Worm (Caenorhabditis elegans) whole organism, L2 larva: ENCODE data around the gene K08H10.10.
A peak's percentile ranks its signal among the peaks of the same experiment; 100 is the strongest.

Experiments
- C34F6.9 ChIP-seq: fragments of 150-350 bp; optimal IDR thresholded peaks from 2 replicates; lab custom pipeline; 2014; ENCODE audit warnings: missing biosample characterization, missing genetic modification characterization
- F13H6.1 ChIP-seq: sonication (generic microtip); optimal IDR thresholded peaks from 2 replicates; lab custom pipeline; 2016; ENCODE audit warnings: missing genetic modification characterization, missing compliant biosample characterization
- Y55F3AM.14 ChIP-seq: fragments of 200-800 bp; sonication (Bioruptor generic); optimal IDR thresholded peaks from 2 replicates; lab custom pipeline; 2018; ENCODE audit warnings: mild to moderate bottlenecking, missing genetic modification characterization, missing compliant biosample characterization
- alr-1 ChIP-seq: fragments of 150-350 bp; optimal IDR thresholded peaks from 2 replicates; lab custom pipeline; 2014; ENCODE audit warnings: missing biosample characterization, missing genetic modification characterization
- aly-2 ChIP-seq: fragments of 150-350 bp; optimal IDR thresholded peaks from 2 replicates; lab custom pipeline; 2014; ENCODE audit warnings: missing biosample characterization, missing genetic modification characterization
- ama-1 ChIP-seq: fragments of 150-350 bp; optimal IDR thresholded peaks from 2 replicates; lab custom pipeline; 2018; ENCODE audit warnings: inconsistent platforms
- blmp-1 ChIP-seq: sonication (generic microtip); optimal IDR thresholded peaks from 2 replicates; lab custom pipeline; 2017; ENCODE audit warnings: missing genetic modification characterization, mild to moderate bottlenecking, missing compliant biosample characterization, antibody characterized with exemption, moderate library complexity; ENCODE audit not compliant: insufficient read depth
- ceh-82 ChIP-seq: fragments of 150-350 bp; optimal IDR thresholded peaks from 2 replicates; lab custom pipeline; 2014; ENCODE audit warnings: missing biosample characterization, missing genetic modification characterization
- crh-2 ChIP-seq: sonication (generic microtip); optimal IDR thresholded peaks from 2 replicates; lab custom pipeline; 2017; ENCODE audit warnings: missing biosample characterization, missing genetic modification characterization
- egl-27 ChIP-seq: sonication (generic microtip); optimal IDR thresholded peaks from 3 replicates; lab custom pipeline; 2017; ENCODE audit warnings: missing biosample characterization, missing genetic modification reagents, missing genetic modification characterization
- elt-3 ChIP-seq: sonication (generic microtip); optimal IDR thresholded peaks from 2 replicates; lab custom pipeline; 2017; ENCODE audit warnings: missing biosample characterization, missing genetic modification characterization
- fos-1 ChIP-seq: fragments of 150-350 bp; optimal IDR thresholded peaks from 2 replicates; lab custom pipeline; 2014; ENCODE audit warnings: missing biosample characterization, missing genetic modification characterization
- gmeb-1 ChIP-seq: fragments of 150-350 bp; optimal IDR thresholded peaks from 2 replicates; lab custom pipeline; 2014; ENCODE audit warnings: missing biosample characterization, missing genetic modification characterization
- lin-11 ChIP-seq: fragments of 150-350 bp; sonication (generic microtip); optimal IDR thresholded peaks from 2 replicates; lab custom pipeline; 2014; ENCODE audit warnings: missing biosample characterization, missing genetic modification characterization, inconsistent platforms, mixed read lengths
- lin-13 ChIP-seq: fragments of 150-350 bp; optimal IDR thresholded peaks from 2 replicates; lab custom pipeline; 2014; ENCODE audit warnings: missing biosample characterization, missing genetic modification reagents, missing genetic modification characterization
- lsy-2 ChIP-seq, 2 experiments: fragments of 150-350 bp in 1 of 2; sonication (generic microtip) in 1 of 2; optimal IDR thresholded peaks; 2 replicates each; lab custom pipeline; 2014 to 2017; ENCODE audit warnings: missing biosample characterization in 2 of 2, missing genetic modification characterization in 2 of 2
- mbf-1 ChIP-seq: sonication (generic microtip); optimal IDR thresholded peaks from 2 replicates; lab custom pipeline; 2017; ENCODE audit warnings: missing biosample characterization, missing genetic modification characterization
- nhr-11 ChIP-seq: fragments of 150-350 bp; optimal IDR thresholded peaks from 2 replicates; lab custom pipeline; 2014; ENCODE audit warnings: missing biosample characterization, missing genetic modification characterization
- nhr-129 ChIP-seq: fragments of 150-350 bp; optimal IDR thresholded peaks from 2 replicates; lab custom pipeline; 2014; ENCODE audit warnings: missing biosample characterization, missing genetic modification characterization
- nhr-25 ChIP-seq: fragments of 150-350 bp; sonication (generic microtip); optimal IDR thresholded peaks from 3 replicates; lab custom pipeline; 2014; ENCODE audit warnings: missing biosample characterization, missing genetic modification characterization
- nhr-6 ChIP-seq: fragments of 150-350 bp; optimal IDR thresholded peaks from 2 replicates; lab custom pipeline; 2014; ENCODE audit warnings: missing biosample characterization, missing genetic modification characterization
- skn-1 ChIP-seq: sonication (generic microtip); optimal IDR thresholded peaks from 2 replicates; lab custom pipeline; 2017; ENCODE audit warnings: missing biosample characterization, missing genetic modification characterization
- sma-3 ChIP-seq: sonication (generic microtip); optimal IDR thresholded peaks from 2 replicates; lab custom pipeline; 2016; ENCODE audit warnings: missing genetic modification reagents, missing genetic modification characterization, missing compliant biosample characterization
- sma-9 ChIP-seq, 2 experiments: fragments of 150-350 bp in 1 of 2; sonication (generic microtip) in 1 of 2; optimal IDR thresholded peaks; 2 replicates each; lab custom pipeline; 2014 to 2016; ENCODE audit warnings: missing genetic modification characterization in 2 of 2, mild to moderate bottlenecking in 1 of 2, missing biosample characterization in 1 of 2, missing compliant biosample characterization in 1 of 2, missing genetic modification reagents in 1 of 2, moderate library complexity in 1 of 2
- snpc-4 ChIP-seq: fragments of 150-350 bp; optimal IDR thresholded peaks from 2 replicates; lab custom pipeline; 2014; ENCODE audit warnings: missing biosample characterization, missing genetic modification characterization
- unc-55 ChIP-seq: fragments of 150-350 bp; sonication (generic microtip); optimal IDR thresholded peaks from 3 replicates; lab custom pipeline; 2014; ENCODE audit warnings: missing biosample characterization, missing genetic modification reagents, missing genetic modification characterization
- unc-62 ChIP-seq: fragments of 150-350 bp; optimal IDR thresholded peaks from 2 replicates; lab custom pipeline; 2014; ENCODE audit warnings: missing biosample characterization, missing genetic modification reagents, missing genetic modification characterization
- zag-1 ChIP-seq: fragments of 150-350 bp; optimal IDR thresholded peaks from 2 replicates; lab custom pipeline; 2014; ENCODE audit warnings: missing biosample characterization, missing genetic modification characterization
- ztf-1 ChIP-seq: fragments of 200-800 bp; sonication (Bioruptor generic); conservative IDR thresholded peaks from 2 replicates; pipeline ENCODE4 v1.3.6; 2022; ENCODE audit warnings: missing genetic modification characterization, missing compliant biosample characterization
- ztf-4 ChIP-seq: fragments of 150-350 bp; optimal IDR thresholded peaks from 2 replicates; lab custom pipeline; 2014; ENCODE audit warnings: missing biosample characterization, missing genetic modification characterization

The K08H10.10 gene

ce11 chrV:9982568-9982967 is 18.3 kb upstream of the K08H10.10 start, which contains the start of gene C27H6.9:
C27H6.9 (plus strand) TSS chrV:9982868.
- TF ChIP-seq zag-1 (tag; lab: Kevin White, UChicago) (no peak), gmeb-1 (tag; lab: Kevin White, UChicago) (no peak), ztf-4 (tag; lab: Kevin White, UChicago) (no peak), snpc-4 (tag; lab: Kevin White, UChicago) (no peak), skn-1 (tag; lab: Kevin White, UChicago) (no peak), egl-27 (no peak), lin-13 (GFP tag; lab: Kevin White, UChicago) (no peak), ztf-1 (GFP tag; lab: Robert Waterston, UW) (no peak), sma-9 (GFP tag; optimal IDR thresholded peaks at IDR 0.05; lab: Kevin White, UChicago) (no peak), sma-9 (tag; optimal IDR thresholded peaks at IDR 0.05; lab: Kevin White, UChicago) (no peak), crh-2 (tag; lab: Kevin White, UChicago) (no peak), elt-3 (tag; lab: Kevin White, UChicago) (no peak), unc-62 (GFP tag; lab: Kevin White, UChicago) (no peak), sma-3 (GFP tag; lab: Kevin White, UChicago) (no peak), ceh-82 (tag; lab: Kevin White, UChicago) (no peak), alr-1 (tag; lab: Kevin White, UChicago) (no peak), nhr-6 (no peak)

- TF ChIP-seq lsy-2 (tag; optimal IDR thresholded peaks at IDR 0.05; lab: Kevin White, UChicago), result peak in 1 of 2 experiments; percentile 25
- TF ChIP-seq Y55F3AM.14 (GFP tag; lab: Kevin White, UChicago), result no peak
- no peak for TF ChIP-seq gmeb-1 (tag; lab: Kevin White, UChicago)
- TF ChIP-seq aly-2 (tag; lab: Kevin White, UChicago), result no peak
- no peak for TF ChIP-seq F13H6.1 (tag; lab: Kevin White, UChicago)
These were observed 17.3 kb upstream of the K08H10.10 start for ce11 chrV:9983529-9983928.

ce11 chrV:9984821-9985220 is 16.0 kb upstream of the K08H10.10 start:
- TF ChIP-seq fos-1 (tag; lab: Kevin White, UChicago) (peak; percentile 58), unc-55 (GFP tag; lab: Kevin White, UChicago) (peak; percentile 52), F13H6.1 (tag; lab: Kevin White, UChicago) (peak; percentile 3), C34F6.9 (tag; lab: Kevin White, UChicago) (peak; percentile 23), nhr-11 (tag; lab: Kevin White, UChicago) (peak; percentile 53), crh-2 (tag; lab: Kevin White, UChicago) (peak; percentile 33), lin-11 (no peak), ztf-1 (GFP tag; lab: Robert Waterston, UW) (no peak), ama-1 (lab: Kevin White, UChicago) (peak; percentile 29)

- no peak for TF ChIP-seq nhr-25 (tag; lab: Kevin White, UChicago)
- peak in 1 of 2 experiments; percentile 17 for TF ChIP-seq lsy-2 (tag; optimal IDR thresholded peaks at IDR 0.05; lab: Kevin White, UChicago)
- TF ChIP-seq F13H6.1 (tag; lab: Kevin White, UChicago), result peak; percentile 5
- peak; percentile 51 for TF ChIP-seq sma-9 (GFP tag; optimal IDR thresholded peaks at IDR 0.05; lab: Kevin White, UChicago)
- no peak for TF ChIP-seq sma-9 (tag; optimal IDR thresholded peaks at IDR 0.05; lab: Kevin White, UChicago)
These were observed 15.5 kb upstream of the K08H10.10 start for ce11 chrV:9985227-9985864.

- TF ChIP-seq lin-11, result no peak
- TF ChIP-seq blmp-1 (tag; lab: Kevin White, UChicago), result no peak
- TF ChIP-seq lin-13 (GFP tag; lab: Kevin White, UChicago), result no peak
- TF ChIP-seq gmeb-1 (tag; lab: Kevin White, UChicago), result no peak
- TF ChIP-seq mbf-1, result no peak
- TF ChIP-seq nhr-129 (tag; lab: Kevin White, UChicago), result peak; percentile 1
These were observed 14.7 kb upstream of the K08H10.10 start, which contains the start of gene rmd-2 for ce11 chrV:9986177-9986576. rmd-2 (minus strand) TSS chrV:9986277.

ce11 chrV:9987688-9988087 is 13.2 kb upstream of the K08H10.10 start, which contains the start of gene C27H6.8:
C27H6.8 (minus strand) TSS chrV:9987788.
- no peak for TF ChIP-seq lin-13 (GFP tag; lab: Kevin White, UChicago)
- TF ChIP-seq, all 48 proteins: peak for 0
